Worm (Caenorhabditis elegans) whole organism, young adult: ENCODE data around the gene him-8.
"Not testable (repeated sequence)": the region's sequence is repeated elsewhere in the genome, so short reads cannot be mapped to it uniquely, and the experiment has no call there.

Source experiments
- B0261.1 ChIP-seq: sonication (generic microtip); optimal IDR thresholded peaks from 2 replicates; lab custom pipeline; 2016; ENCODE audit warnings: mild to moderate bottlenecking, missing genetic modification characterization, moderate library complexity, missing compliant biosample characterization
- F33H1.4 ChIP-seq: fragments of 200-800 bp; sonication (Bioruptor generic); IDR thresholded peaks from 2 replicates; pipeline ENCODE4 v1.3.6; 2022; ENCODE audit warnings: missing genetic modification reagents, missing genetic modification characterization, missing compliant biosample characterization
- F37B4.10 ChIP-seq: fragments of 200-800 bp; sonication (Bioruptor generic); IDR thresholded peaks from 2 replicates; pipeline ENCODE4 v1.3.6; 2022; ENCODE audit warnings: missing genetic modification characterization, missing compliant biosample characterization
- Y95B8A.8 ChIP-seq: fragments of 200-800 bp; sonication (Bioruptor generic); IDR thresholded peaks from 2 replicates; pipeline ENCODE4 v1.3.6; 2022; ENCODE audit warnings: missing genetic modification reagents, missing genetic modification characterization, missing compliant biosample characterization
- ZK185.1 ChIP-seq: sonication (generic microtip); optimal IDR thresholded peaks from 2 replicates; lab custom pipeline; 2016; ENCODE audit warnings: mild to moderate bottlenecking, missing genetic modification characterization, missing compliant biosample characterization; ENCODE audit not compliant: poor library complexity, severe bottlenecking
- ama-1 ChIP-seq, 3 experiments: fragments of 150-350 bp in 1 of 3; sonication (generic microtip) in 2 of 3; optimal IDR thresholded peaks; 2 replicates each; lab custom pipeline; 2014 to 2018; ENCODE audit warnings: missing biosample characterization in 2 of 3, missing genetic modification characterization in 2 of 3, missing genetic modification reagents in 2 of 3
- aptf-3 ChIP-seq: fragments of 200-800 bp; sonication (Bioruptor generic); IDR thresholded peaks from 2 replicates; pipeline ENCODE4 v1.3.6; 2022; ENCODE audit warnings: missing genetic modification characterization, missing compliant biosample characterization
- attf-3 ChIP-seq: fragments of 200-800 bp; sonication (Bioruptor generic); conservative IDR thresholded peaks from 2 replicates; pipeline ENCODE4 v1.3.6; 2022; ENCODE audit warnings: missing genetic modification reagents, missing genetic modification characterization, missing compliant biosample characterization
- attf-5 ChIP-seq: fragments of 200-800 bp; sonication (Bioruptor generic); optimal IDR thresholded peaks from 2 replicates; lab custom pipeline; 2018; ENCODE audit warnings: mild to moderate bottlenecking, missing genetic modification characterization, missing compliant biosample characterization
- ceh-100 ChIP-seq: fragments of 200-800 bp; sonication (Bioruptor generic); IDR thresholded peaks from 2 replicates; pipeline ENCODE4 v1.3.6; 2022; ENCODE audit warnings: missing genetic modification reagents, missing genetic modification characterization, missing compliant biosample characterization
- ceh-40 ChIP-seq: fragments of 200-800 bp; sonication (Bioruptor generic); IDR thresholded peaks from 2 replicates; pipeline ENCODE4 v1.3.6; 2022; ENCODE audit warnings: missing genetic modification characterization, missing compliant biosample characterization
- chd-7 ChIP-seq: sonication (generic microtip); optimal IDR thresholded peaks from 2 replicates; lab custom pipeline; 2016; ENCODE audit warnings: mild to moderate bottlenecking, missing genetic modification characterization, moderate library complexity, missing compliant biosample characterization
- dox-1 ChIP-seq: fragments of 200-800 bp; sonication (Bioruptor generic); IDR thresholded peaks from 2 replicates; pipeline ENCODE4 v1.3.6; 2022; ENCODE audit warnings: missing genetic modification reagents, missing genetic modification characterization, missing compliant biosample characterization
- egl-18 ChIP-seq: fragments of 200-800 bp; sonication (Bioruptor generic); IDR thresholded peaks from 2 replicates; pipeline ENCODE4 v1.3.6; 2022; ENCODE audit warnings: missing genetic modification reagents, missing genetic modification characterization, missing compliant biosample characterization
- egrh-3 ChIP-seq: fragments of 200-800 bp; sonication (Bioruptor generic); IDR thresholded peaks from 2 replicates; pipeline ENCODE4 v1.3.6; 2022; ENCODE audit warnings: missing genetic modification reagents, missing genetic modification characterization, missing compliant biosample characterization
- hlh-12 ChIP-seq: sonication (generic microtip); optimal IDR thresholded peaks from 2 replicates; lab custom pipeline; 2016; ENCODE audit warnings: missing genetic modification characterization, missing compliant biosample characterization
- hmg-1.2 ChIP-seq: fragments of 200-800 bp; sonication (Bioruptor generic); IDR thresholded peaks from 2 replicates; pipeline ENCODE4 v1.3.6; 2022; ENCODE audit warnings: missing genetic modification reagents, missing genetic modification characterization, missing compliant biosample characterization
- hsf-1 ChIP-seq: fragments of 200-800 bp; sonication (Bioruptor generic); IDR thresholded peaks from 2 replicates; pipeline ENCODE4 v1.3.6; 2022; ENCODE audit warnings: missing genetic modification reagents, missing genetic modification characterization, missing compliant biosample characterization
- lin-26 ChIP-seq: fragments of 200-800 bp; sonication (Bioruptor generic); IDR thresholded peaks from 2 replicates; pipeline ENCODE4 v1.3.6; 2022; ENCODE audit warnings: missing genetic modification reagents, missing genetic modification characterization, missing compliant biosample characterization
- lin-35 ChIP-seq, 3 experiments: fragments of 150-350 bp in 2 of 3; sonication (generic microtip) in 1 of 3; optimal IDR thresholded peaks; 2 replicates each; lab custom pipeline; 2014 to 2018; ENCODE audit warnings: missing biosample characterization in 3 of 3, missing genetic modification characterization in 3 of 3, missing genetic modification reagents in 3 of 3
- lir-1 ChIP-seq: fragments of 200-800 bp; sonication (Bioruptor generic); conservative IDR thresholded peaks from 2 replicates; pipeline ENCODE4 v1.3.6; 2022; ENCODE audit warnings: missing genetic modification reagents, missing genetic modification characterization, missing compliant biosample characterization
- lsl-1 ChIP-seq: fragments of 200-800 bp; sonication (Bioruptor generic); optimal IDR thresholded peaks from 2 replicates; lab custom pipeline; 2018; ENCODE audit warnings: mild to moderate bottlenecking, missing genetic modification characterization, moderate library complexity, missing compliant biosample characterization
- madf-10 ChIP-seq: sonication (generic microtip); optimal IDR thresholded peaks from 2 replicates; lab custom pipeline; 2016; ENCODE audit warnings: mild to moderate bottlenecking, missing genetic modification characterization, missing compliant biosample characterization
- mes-4 ChIP-seq: sonication (generic microtip); optimal IDR thresholded peaks from 2 replicates; lab custom pipeline; 2016; ENCODE audit warnings: missing genotype, missing genetic modification characterization, missing compliant biosample characterization
- nfya-2 ChIP-seq: fragments of 200-800 bp; sonication (Bioruptor generic); IDR thresholded peaks from 2 replicates; pipeline ENCODE4 v1.3.6; 2022; ENCODE audit warnings: missing genetic modification reagents, missing genetic modification characterization, missing compliant biosample characterization
- nhr-27 ChIP-seq: fragments of 200-800 bp; sonication (Bioruptor generic); optimal IDR thresholded peaks from 2 replicates; lab custom pipeline; 2018; ENCODE audit warnings: mild to moderate bottlenecking, missing genetic modification characterization, moderate library complexity, missing compliant biosample characterization
- nhr-80 ChIP-seq: sonication (generic microtip); optimal IDR thresholded peaks from 2 replicates; lab custom pipeline; 2016; ENCODE audit warnings: missing genetic modification characterization, missing compliant biosample characterization
- pha-4 ChIP-seq: fragments of 150-350 bp; sonication (generic microtip); optimal IDR thresholded peaks from 2 replicates; lab custom pipeline; 2014; ENCODE audit warnings: missing biosample characterization, missing genetic modification reagents, missing genetic modification characterization
- rcor-1 ChIP-seq: fragments of 200-800 bp; sonication (Bioruptor generic); IDR thresholded peaks from 2 replicates; pipeline ENCODE4 v1.3.6; 2022; ENCODE audit warnings: missing genetic modification reagents, missing genetic modification characterization, missing compliant biosample characterization
- rec-8 ChIP-seq, 2 experiments: sonication (generic microtip); optimal IDR thresholded peaks; 2 replicates each; lab custom pipeline; 2016; ENCODE audit warnings: mild to moderate bottlenecking in 2 of 2, missing genetic modification characterization in 2 of 2, missing genetic modification reagents in 2 of 2, missing genotype in 2 of 2, missing biosample characterization in 1 of 2, missing compliant biosample characterization in 1 of 2, moderate library complexity in 1 of 2
- rpc-1 ChIP-seq, 2 experiments: fragments of 150-350 bp in 1 of 2; sonication (generic microtip) in 1 of 2; optimal IDR thresholded peaks; 2 replicates each; lab custom pipeline; 2014 to 2018; ENCODE audit warnings: missing biosample characterization in 1 of 2, missing genetic modification characterization in 1 of 2, missing genetic modification reagents in 1 of 2, missing genotype in 1 of 2
- sptf-2 ChIP-seq: fragments of 200-800 bp; sonication (Bioruptor generic); optimal IDR thresholded peaks from 2 replicates; lab custom pipeline; 2018; ENCODE audit warnings: mild to moderate bottlenecking, missing genetic modification characterization, missing compliant biosample characterization
- tbp1 ChIP-seq: fragments of 200-800 bp; sonication (Bioruptor generic); optimal IDR thresholded peaks from 2 replicates; lab custom pipeline; 2018; ENCODE audit warnings: mild to moderate bottlenecking, missing genetic modification characterization, missing compliant biosample characterization
- unc-130 ChIP-seq: sonication (generic microtip); optimal IDR thresholded peaks from 2 replicates; lab custom pipeline; 2016; ENCODE audit warnings: missing genetic modification reagents, missing genetic modification characterization, missing compliant biosample characterization
- ztf-18 ChIP-seq: sonication (generic microtip); optimal IDR thresholded peaks from 2 replicates; lab custom pipeline; 2016; ENCODE audit warnings: missing genotype, mild to moderate bottlenecking, missing genetic modification characterization, missing compliant biosample characterization
- ztf-28 ChIP-seq: fragments of 200-800 bp; sonication (Bioruptor generic); IDR thresholded peaks from 2 replicates; pipeline ENCODE4 v1.3.6; 2022; ENCODE audit warnings: missing genetic modification reagents, missing genetic modification characterization, missing compliant biosample characterization

The him-8 gene

ce11 chrIV:10548546-10548945 is 13.2 kb upstream of the him-8 start:
- TF ChIP-seq lin-26 (GFP tag; lab: Robert Waterston, UW) = peak; percentile 71; the same call in 1 of the 2 replicates
- TF ChIP-seq rcor-1 (GFP tag; lab: Robert Waterston, UW) = 0 out of 2 replicates have a peak, but pooled peaks have one; percentile 17
- TF ChIP-seq dox-1 (GFP tag; lab: Robert Waterston, UW) = 0 out of 2 replicates have a peak, but pooled peaks have one; percentile 44
- TF ChIP-seq tbp1 = peak; percentile 70
- TF ChIP-seq rpc-1 (optimal IDR thresholded peaks at IDR 0.05; lab: Kevin White, UChicago) = not testable (repeated sequence)
- peak; percentile 52 for TF ChIP-seq rpc-1 (tag; optimal IDR thresholded peaks at IDR 0.05; lab: Kevin White, UChicago)
- TF ChIP-seq B0261.1 (tag; lab: Kevin White, UChicago) = peak; percentile 47
- TF ChIP-seq hmg-1.2 (GFP tag; lab: Robert Waterston, UW) = 0 out of 2 replicates have a peak, but pooled peaks have one; percentile 25
- 0 out of 2 replicates have a peak, but pooled peaks have one; percentile 31 for TF ChIP-seq ceh-40

ce11 chrIV:10552993-10553392 is 8.7 kb upstream of the him-8 start:
- TF ChIP-seq attf-3 (GFP tag; lab: Robert Waterston, UW) = peak; percentile 80

- TF ChIP-seq madf-10 (no peak), ceh-100 (no peak), ztf-18 (tag; lab: Kevin White, UChicago) (no peak), egl-18 (no peak), dox-1 (GFP tag; lab: Robert Waterston, UW) (no peak), rec-8 (tag; optimal IDR thresholded peaks at IDR 0.05; lab: Kevin White, UChicago) (no peak)
Measured at ce11 chrIV:10554947-10555346, 6.8 kb upstream of the him-8 start, which contains the start of gene zim-2. zim-2 (plus strand) TSS chrIV:10555247.

- TF ChIP-seq egrh-3 (no peak), pha-4 (no peak), ZK185.1 (no peak), hsf-1 (GFP tag; lab: Robert Waterston, UW) (0 out of 2 replicates have a peak, but pooled peaks have one; percentile 9), lir-1 (no peak), nfya-2 (GFP tag; lab: Robert Waterston, UW) (no peak), ama-1 (optimal IDR thresholded peaks at IDR 0.05; lab: Kevin White, UChicago) (no peak), ama-1 (GFP tag; optimal IDR thresholded peaks at IDR 0.05; lab: Kevin White, UChicago) (no peak), unc-130 (GFP tag; lab: Kevin White, UChicago) (no peak), hlh-12 (no peak), attf-5 (GFP tag; lab: Kevin White, UChicago) (no peak), chd-7 (tag; lab: Kevin White, UChicago) (no peak), nhr-80 (tag; lab: Kevin White, UChicago) (no peak), F33H1.4 (GFP tag; lab: Robert Waterston, UW) (peak; percentile 23; the same call in 1 of the 2 replicates), mes-4 (tag; lab: Kevin White, UChicago) (no peak), lsl-1 (GFP tag; lab: Kevin White, UChicago) (peak; percentile 60)
- TF ChIP-seq, all 124 proteins: peak for 3
Measured at ce11 chrIV:10558415-10558814, 3.3 kb upstream of the him-8 start, which contains the start of gene zim-3. zim-3 (plus strand) TSS chrIV:10558715.

ce11 chrIV:10564613-10565012 is 2.9 kb downstream of the him-8 start:
- TF ChIP-seq aptf-3 (GFP tag; lab: Robert Waterston, UW) (no peak), sptf-2 (no peak), F37B4.10 (GFP tag; lab: Robert Waterston, UW) (no peak), ztf-28 (no peak), pha-4 (no peak), egl-18 (no peak), nhr-27 (no peak), Y95B8A.8 (no peak), lin-35 (GFP tag; optimal IDR thresholded peaks at IDR 0.05; lab: Kevin White, UChicago) (no peak)
